Worm (Caenorhabditis elegans) whole organism, young adult: ENCODE measurements around the gene col-183.

ENCODE experiments used
- B0019.2 ChIP-seq: fragments of 200-800 bp; sonication (Bioruptor generic); conservative IDR thresholded peaks from 2 replicates; pipeline ENCODE4 v1.3.6; 2022; ENCODE audit warnings: missing genetic modification reagents, missing genetic modification characterization, missing compliant biosample characterization
- D2030.7 ChIP-seq: fragments of 200-800 bp; sonication (Bioruptor generic); IDR thresholded peaks from 2 replicates; pipeline ENCODE4 v1.3.6; 2022; ENCODE audit warnings: missing genetic modification reagents, missing genetic modification characterization, missing compliant biosample characterization
- F23B12.7 ChIP-seq: sonication (generic microtip); optimal IDR thresholded peaks from 2 replicates; lab custom pipeline; 2017; ENCODE audit warnings: missing genetic modification characterization, mild to moderate bottlenecking, missing compliant biosample characterization, antibody characterized with exemption, moderate library complexity; ENCODE audit not compliant: insufficient read depth
- F39B2.1 ChIP-seq: fragments of 200-800 bp; sonication (Bioruptor generic); IDR thresholded peaks from 2 replicates; pipeline ENCODE4 v1.3.6; 2022; ENCODE audit warnings: missing genetic modification reagents, missing genetic modification characterization, missing compliant biosample characterization
- F49E8.2 ChIP-seq: sonication (generic microtip); optimal IDR thresholded peaks from 3 replicates; lab custom pipeline; 2017; ENCODE audit warnings: missing genetic modification characterization, mild to moderate bottlenecking, missing compliant biosample characterization, antibody characterized with exemption, moderate library complexity; ENCODE audit not compliant: insufficient read depth
- F55B11.4 ChIP-seq: sonication (generic microtip); optimal IDR thresholded peaks from 2 replicates; lab custom pipeline; 2016; ENCODE audit warnings: missing compliant biosample characterization, missing genetic modification characterization, borderline replicate concordance; ENCODE audit not compliant: insufficient read depth
- T07F8.4 ChIP-seq: sonication (generic microtip); optimal IDR thresholded peaks from 2 replicates; lab custom pipeline; 2016; ENCODE audit warnings: mild to moderate bottlenecking, missing genetic modification characterization, moderate library complexity, missing compliant biosample characterization
- Y53F4B.3 ChIP-seq: fragments of 200-800 bp; sonication (Bioruptor generic); IDR thresholded peaks from 2 replicates; pipeline ENCODE4 v1.3.6; 2022; ENCODE audit warnings: missing genetic modification reagents, missing genetic modification characterization, missing compliant biosample characterization
- Y67H2A.10 ChIP-seq: fragments of 200-800 bp; sonication (Bioruptor generic); conservative IDR thresholded peaks from 2 replicates; pipeline ENCODE4 v1.3.6; 2022; ENCODE audit warnings: missing genetic modification reagents, missing genetic modification characterization, missing compliant biosample characterization
- Y79H2A.3 ChIP-seq: fragments of 200-800 bp; sonication (Bioruptor generic); conservative IDR thresholded peaks from 2 replicates; pipeline ENCODE4 v1.3.6; 2022; ENCODE audit warnings: missing genetic modification reagents, missing genetic modification characterization, missing compliant biosample characterization
- Y95B8A.8 ChIP-seq: fragments of 200-800 bp; sonication (Bioruptor generic); IDR thresholded peaks from 2 replicates; pipeline ENCODE4 v1.3.6; 2022; ENCODE audit warnings: missing genetic modification reagents, missing genetic modification characterization, missing compliant biosample characterization
- akir-1 ChIP-seq: fragments of 200-800 bp; sonication (Bioruptor generic); optimal IDR thresholded peaks from 2 replicates; lab custom pipeline; 2018; ENCODE audit warnings: mild to moderate bottlenecking, missing genetic modification characterization, moderate library complexity, missing compliant biosample characterization
- atf-7 ChIP-seq: sonication (generic microtip); optimal IDR thresholded peaks from 2 replicates; lab custom pipeline; 2017; ENCODE audit warnings: mild to moderate bottlenecking, missing genetic modification characterization, missing compliant biosample characterization
- athp-1 ChIP-seq: sonication (generic microtip); optimal IDR thresholded peaks from 2 replicates; lab custom pipeline; 2017; ENCODE audit warnings: mild to moderate bottlenecking, missing genetic modification characterization, missing compliant biosample characterization
- attf-3 ChIP-seq: fragments of 200-800 bp; sonication (Bioruptor generic); conservative IDR thresholded peaks from 2 replicates; pipeline ENCODE4 v1.3.6; 2022; ENCODE audit warnings: missing genetic modification reagents, missing genetic modification characterization, missing compliant biosample characterization
- bed-2 ChIP-seq: fragments of 200-800 bp; sonication (Bioruptor generic); IDR thresholded peaks from 2 replicates; pipeline ENCODE4 v1.3.6; 2022; ENCODE audit warnings: missing genetic modification reagents, missing genetic modification characterization, missing compliant biosample characterization
- ceh-100 ChIP-seq: fragments of 200-800 bp; sonication (Bioruptor generic); IDR thresholded peaks from 2 replicates; pipeline ENCODE4 v1.3.6; 2022; ENCODE audit warnings: missing genetic modification reagents, missing genetic modification characterization, missing compliant biosample characterization
- ceh-27 ChIP-seq: fragments of 200-800 bp; sonication (Bioruptor generic); optimal IDR thresholded peaks from 2 replicates; lab custom pipeline; 2018; ENCODE audit warnings: mild to moderate bottlenecking, missing genetic modification characterization, moderate library complexity, missing compliant biosample characterization
- ekl-4 ChIP-seq: fragments of 200-800 bp; sonication (Bioruptor generic); IDR thresholded peaks from 2 replicates; pipeline ENCODE4 v1.3.6; 2022; ENCODE audit warnings: missing genetic modification reagents, missing genetic modification characterization, missing compliant biosample characterization
- fkh-3 ChIP-seq: sonication (generic microtip); optimal IDR thresholded peaks from 2 replicates; lab custom pipeline; 2016; ENCODE audit warnings: mild to moderate bottlenecking, missing genetic modification characterization, missing compliant biosample characterization
- him-1 ChIP-seq: sonication (generic microtip); optimal IDR thresholded peaks from 2 replicates; lab custom pipeline; 2016; ENCODE audit warnings: missing genotype, missing genetic modification reagents, missing genetic modification characterization, missing compliant biosample characterization
- hlh-12 ChIP-seq: sonication (generic microtip); optimal IDR thresholded peaks from 2 replicates; lab custom pipeline; 2016; ENCODE audit warnings: missing genetic modification characterization, missing compliant biosample characterization
- hlh-26 ChIP-seq: fragments of 200-800 bp; sonication (Bioruptor generic); conservative IDR thresholded peaks from 2 replicates; pipeline ENCODE4 v1.3.6; 2022; ENCODE audit warnings: missing genetic modification reagents, missing genetic modification characterization, missing compliant biosample characterization
- hmg-20 ChIP-seq: fragments of 200-800 bp; sonication (Bioruptor generic); IDR thresholded peaks from 2 replicates; pipeline ENCODE4 v1.3.6; 2022; ENCODE audit warnings: missing genetic modification reagents, missing genetic modification characterization, missing compliant biosample characterization
- let-607 ChIP-seq, 2 experiments: fragments of 200-800 bp in 1 of 2; sonication (Bioruptor generic) in 1 of 2; sonication (generic microtip) in 1 of 2; optimal IDR thresholded peaks; 2 replicates each; lab custom pipeline; 2016 to 2018; ENCODE audit warnings: mild to moderate bottlenecking in 2 of 2, missing compliant biosample characterization in 2 of 2, missing genetic modification characterization in 2 of 2, moderate library complexity in 2 of 2, missing genotype in 1 of 2
- madf-8 ChIP-seq: fragments of 200-800 bp; sonication (Bioruptor generic); conservative IDR thresholded peaks from 2 replicates; pipeline ENCODE4 v1.3.6; 2022; ENCODE audit warnings: missing genetic modification reagents, missing genetic modification characterization, missing compliant biosample characterization
- mel-28 ChIP-seq: sonication (generic microtip); optimal IDR thresholded peaks from 2 replicates; lab custom pipeline; 2016; ENCODE audit warnings: borderline replicate concordance, mild to moderate bottlenecking, missing genetic modification characterization, missing compliant biosample characterization
- nfya-2 ChIP-seq: fragments of 200-800 bp; sonication (Bioruptor generic); IDR thresholded peaks from 2 replicates; pipeline ENCODE4 v1.3.6; 2022; ENCODE audit warnings: missing genetic modification reagents, missing genetic modification characterization, missing compliant biosample characterization
- nhr-120 ChIP-seq: fragments of 200-800 bp; sonication (Bioruptor generic); IDR thresholded peaks from 2 replicates; pipeline ENCODE4 v1.3.6; 2022; ENCODE audit warnings: missing genetic modification characterization, missing compliant biosample characterization
- nhr-27 ChIP-seq: fragments of 200-800 bp; sonication (Bioruptor generic); optimal IDR thresholded peaks from 2 replicates; lab custom pipeline; 2018; ENCODE audit warnings: mild to moderate bottlenecking, missing genetic modification characterization, moderate library complexity, missing compliant biosample characterization
- rcor-1 ChIP-seq: fragments of 200-800 bp; sonication (Bioruptor generic); IDR thresholded peaks from 2 replicates; pipeline ENCODE4 v1.3.6; 2022; ENCODE audit warnings: missing genetic modification reagents, missing genetic modification characterization, missing compliant biosample characterization
- rec-8 ChIP-seq, 2 experiments: sonication (generic microtip); optimal IDR thresholded peaks; 2 replicates each; lab custom pipeline; 2016; ENCODE audit warnings: mild to moderate bottlenecking in 2 of 2, missing genetic modification characterization in 2 of 2, missing genetic modification reagents in 2 of 2, missing genotype in 2 of 2, missing biosample characterization in 1 of 2, missing compliant biosample characterization in 1 of 2, moderate library complexity in 1 of 2
- sdz-38 ChIP-seq: sonication (generic microtip); optimal IDR thresholded peaks from 2 replicates; lab custom pipeline; 2016; ENCODE audit warnings: missing genotype, missing genetic modification characterization, missing compliant biosample characterization
- snpc-1.1 ChIP-seq: sonication (generic microtip); optimal IDR thresholded peaks from 2 replicates; lab custom pipeline; 2017; ENCODE audit warnings: missing genetic modification characterization, mild to moderate bottlenecking, missing compliant biosample characterization, antibody characterized with exemption, moderate library complexity, missing genotype, missing genetic modification reagents; ENCODE audit not compliant: insufficient read depth
- snpc-4 ChIP-seq, 5 experiments: fragments of 150-350 bp in 1 of 5; sonication (generic microtip) in 4 of 5; optimal IDR thresholded peaks; 2 replicates each; lab custom pipeline; 2014 to 2018; ENCODE audit warnings: missing genetic modification characterization in 5 of 5, missing biosample characterization in 3 of 5, antibody characterized with exemption in 2 of 5, mild to moderate bottlenecking in 2 of 5, missing compliant biosample characterization in 2 of 5, missing genotype in 2 of 5, moderate library complexity in 2 of 5, missing genetic modification reagents in 1 of 5
- sptf-2 ChIP-seq: fragments of 200-800 bp; sonication (Bioruptor generic); optimal IDR thresholded peaks from 2 replicates; lab custom pipeline; 2018; ENCODE audit warnings: mild to moderate bottlenecking, missing genetic modification characterization, missing compliant biosample characterization
- tbp1 ChIP-seq: fragments of 200-800 bp; sonication (Bioruptor generic); optimal IDR thresholded peaks from 2 replicates; lab custom pipeline; 2018; ENCODE audit warnings: mild to moderate bottlenecking, missing genetic modification characterization, missing compliant biosample characterization
- tbx-9 ChIP-seq: sonication (generic microtip); optimal IDR thresholded peaks from 2 replicates; lab custom pipeline; 2016; ENCODE audit warnings: borderline replicate concordance, missing genetic modification characterization, inconsistent platforms, missing compliant biosample characterization
- unc-62 ChIP-seq: fragments of 150-350 bp; optimal IDR thresholded peaks from 2 replicates; lab custom pipeline; 2014; ENCODE audit warnings: missing biosample characterization, missing genetic modification reagents, missing genetic modification characterization
- zim-3 ChIP-seq: sonication (generic microtip); optimal IDR thresholded peaks from 2 replicates; lab custom pipeline; 2017; ENCODE audit warnings: mild to moderate bottlenecking, missing genetic modification characterization, moderate library complexity, missing compliant biosample characterization
- ztf-22 ChIP-seq: fragments of 200-800 bp; sonication (Bioruptor generic); optimal IDR thresholded peaks from 2 replicates; lab custom pipeline; 2018; ENCODE audit warnings: mild to moderate bottlenecking, missing genetic modification characterization, moderate library complexity, missing compliant biosample characterization
- ztf-25 ChIP-seq: fragments of 200-800 bp; sonication (Bioruptor generic); IDR thresholded peaks from 2 replicates; pipeline ENCODE4 v1.3.6; 2022; ENCODE audit warnings: missing genetic modification reagents, missing genetic modification characterization, missing compliant biosample characterization
- ztf-28 ChIP-seq: fragments of 200-800 bp; sonication (Bioruptor generic); IDR thresholded peaks from 2 replicates; pipeline ENCODE4 v1.3.6; 2022; ENCODE audit warnings: missing genetic modification reagents, missing genetic modification characterization, missing compliant biosample characterization
- ztf-6 ChIP-seq: fragments of 200-800 bp; sonication (Bioruptor generic); IDR thresholded peaks from 2 replicates; pipeline ENCODE4 v1.3.6; 2022; ENCODE audit warnings: missing genetic modification reagents, missing genetic modification characterization, missing compliant biosample characterization

Gene col-183

ce11 chrX:13514384-13514783 lies 46.8 kb upstream of the col-183 start (continued):
- TF ChIP-seq ceh-100 (GFP tag; lab: Robert Waterston, UW), result 0 out of 2 replicates have a peak, but pooled peaks have one; percentile 11
- no peak for TF ChIP-seq Y53F4B.3 (GFP tag; lab: Robert Waterston, UW)
- TF ChIP-seq, all 124 proteins: peak for 42

ce11 chrX:13511796-13512195 lies 44.2 kb upstream of the col-183 start:
- TF ChIP-seq sdz-38 (no peak), nhr-27 (tag; lab: Kevin White, UChicago) (no peak), ztf-6 (GFP tag; lab: Robert Waterston, UW) (no peak), snpc-1.1 (tag; lab: Kevin White, UChicago) (peak; percentile 19), ceh-100 (GFP tag; lab: Robert Waterston, UW) (0 out of 2 replicates have a peak, but pooled peaks have one; percentile 26), Y95B8A.8 (GFP tag; lab: Robert Waterston, UW) (peak; percentile 65; the same call in 1 of the 2 replicates), F23B12.7 (tag; lab: Kevin White, UChicago) (peak; percentile 8), ztf-25 (GFP tag; lab: Robert Waterston, UW) (0 out of 2 replicates have a peak, but pooled peaks have one; percentile 32), hlh-26 (GFP tag; lab: Robert Waterston, UW) (no peak), bed-2 (GFP tag; lab: Robert Waterston, UW) (no peak), D2030.7 (GFP tag; lab: Robert Waterston, UW) (peak; percentile 77), fkh-3 (tag; lab: Kevin White, UChicago) (peak; percentile 74), T07F8.4 (peak; percentile 40), unc-62 (GFP tag; lab: Kevin White, UChicago) (no peak), snpc-4 (GFP tag; optimal IDR thresholded peaks at IDR 0.05; lab: Kevin White, UChicago) (peak; percentile 64), snpc-4 (tag; optimal IDR thresholded peaks at IDR 0.05; lab: Kevin White, UChicago) (peak; percentile 55 to 82 (median 74)), F49E8.2 (no peak), nhr-120 (0 out of 2 replicates have a peak, but pooled peaks have one; percentile 68), mel-28 (tag; lab: Kevin White, UChicago) (no peak), zim-3 (tag; lab: Kevin White, UChicago) (peak; percentile 34), F55B11.4 (no peak), athp-1 (tag; lab: Kevin White, UChicago) (peak; percentile 53), B0019.2 (GFP tag; lab: Robert Waterston, UW) (no peak), sptf-2 (GFP tag; lab: Kevin White, UChicago) (no peak), akir-1 (GFP tag; lab: Kevin White, UChicago) (no peak), Y67H2A.10 (GFP tag; lab: Robert Waterston, UW) (no peak; the same call in 1 of the 2 replicates), rcor-1 (peak; percentile 71), let-607 (tag; optimal IDR thresholded peaks at IDR 0.05; lab: Kevin White, UChicago) (peak in 1 of 2 experiments; percentile 30), ceh-27 (GFP tag; lab: Kevin White, UChicago) (peak; percentile 68), attf-3 (GFP tag; lab: Robert Waterston, UW) (peak; percentile 57), hmg-20 (peak; percentile 34; the same call in 1 of the 2 replicates), ztf-28 (0 out of 2 replicates have a peak, but pooled peaks have one; percentile 48), madf-8 (GFP tag; lab: Robert Waterston, UW) (no peak), rec-8 (tag; optimal IDR thresholded peaks at IDR 0.05; lab: Kevin White, UChicago) (peak; percentile 51 to 70), atf-7 (tag; lab: Kevin White, UChicago) (peak; percentile 52), him-1 (tag; lab: Kevin White, UChicago) (peak; percentile 92), Y79H2A.3 (GFP tag; lab: Robert Waterston, UW) (no peak), nfya-2 (GFP tag; lab: Robert Waterston, UW) (no peak), ztf-22 (GFP tag; lab: Kevin White, UChicago) (no peak), tbx-9 (no peak), hlh-12 (tag; lab: Kevin White, UChicago) (peak; percentile 54), F39B2.1 (GFP tag; lab: Robert Waterston, UW) (no peak), ekl-4 (GFP tag; lab: Robert Waterston, UW) (no peak), tbp1 (GFP tag; lab: Kevin White, UChicago) (peak; percentile 93)
